Worm (Caenorhabditis elegans) whole organism, L3 larva: ENCODE results near the gene msp-142.
A peak's percentile ranks its signal among the peaks of the same experiment; 100 is the strongest.

Experiments
- ZK546.5 ChIP-seq: sonication (generic microtip); optimal IDR thresholded peaks from 2 replicates; lab custom pipeline; 2017; ENCODE audit warnings: missing biosample characterization, missing genetic modification characterization
- aly-2 ChIP-seq: fragments of 150-350 bp; optimal IDR thresholded peaks from 2 replicates; lab custom pipeline; 2014; ENCODE audit warnings: missing biosample characterization, missing genetic modification characterization
- ama-1 ChIP-seq: fragments of 150-350 bp; optimal IDR thresholded peaks from 2 replicates; lab custom pipeline; 2018
- ceh-16 ChIP-seq: sonication (generic microtip); optimal IDR thresholded peaks from 2 replicates; lab custom pipeline; 2017; ENCODE audit warnings: missing biosample characterization, missing genetic modification characterization
- ceh-28 ChIP-seq: fragments of 150-350 bp; optimal IDR thresholded peaks from 2 replicates; lab custom pipeline; 2014; ENCODE audit warnings: missing biosample characterization, missing genetic modification reagents, missing genetic modification characterization
- ceh-82 ChIP-seq: fragments of 150-350 bp; optimal IDR thresholded peaks from 2 replicates; lab custom pipeline; 2014; ENCODE audit warnings: missing biosample characterization, missing genetic modification characterization
- ceh-9 ChIP-seq: sonication (generic microtip); optimal IDR thresholded peaks from 2 replicates; lab custom pipeline; 2018; ENCODE audit warnings: missing biosample characterization, missing genetic modification characterization
- daf-12 ChIP-seq: fragments of 150-350 bp; optimal IDR thresholded peaks from 2 replicates; lab custom pipeline; 2014; ENCODE audit warnings: missing biosample characterization, missing genetic modification reagents, missing genetic modification characterization
- egl-5 ChIP-seq: fragments of 150-350 bp; optimal IDR thresholded peaks from 2 replicates; lab custom pipeline; 2017; ENCODE audit warnings: missing biosample characterization, missing genetic modification reagents, missing genetic modification characterization, inconsistent platforms
- elt-1 ChIP-seq: fragments of 150-350 bp; optimal IDR thresholded peaks from 2 replicates; lab custom pipeline; 2014; ENCODE audit warnings: missing biosample characterization, missing genetic modification characterization
- elt-2 ChIP-seq: sonication (generic microtip); optimal IDR thresholded peaks from 2 replicates; lab custom pipeline; 2016; ENCODE audit warnings: missing genetic modification reagents, mild to moderate bottlenecking, missing genetic modification characterization, missing compliant biosample characterization
- elt-3 ChIP-seq, 3 experiments: fragments of 150-350 bp in 1 of 3; sonication (generic microtip) in 2 of 3; optimal IDR thresholded peaks; 2 replicates in 2 of 3; 4 replicates in 1 of 3; lab custom pipeline; 2014 to 2017; ENCODE audit warnings: missing biosample characterization in 3 of 3, missing genetic modification characterization in 3 of 3
- eor-1 ChIP-seq, 2 experiments: fragments of 150-350 bp; optimal IDR thresholded peaks; 2 replicates each; lab custom pipeline; 2014 to 2018; ENCODE audit warnings: missing biosample characterization in 2 of 2, missing genetic modification characterization in 2 of 2
- fkh-10 ChIP-seq: sonication (generic microtip); optimal IDR thresholded peaks from 2 replicates; lab custom pipeline; 2017; ENCODE audit warnings: missing biosample characterization, missing genetic modification reagents, missing genetic modification characterization
- fkh-2 ChIP-seq: fragments of 150-350 bp; optimal IDR thresholded peaks from 2 replicates; lab custom pipeline; 2014; ENCODE audit warnings: missing biosample characterization, missing genetic modification reagents, missing genetic modification characterization
- hmg-11 ChIP-seq: sonication (generic microtip); optimal IDR thresholded peaks from 2 replicates; lab custom pipeline; 2016; ENCODE audit warnings: missing genetic modification characterization, missing compliant biosample characterization
- jun-1 ChIP-seq: fragments of 150-350 bp; optimal IDR thresholded peaks from 2 replicates; lab custom pipeline; 2014; ENCODE audit warnings: missing biosample characterization, missing genetic modification reagents, missing genetic modification characterization
- lin-15B ChIP-seq: fragments of 150-350 bp; optimal IDR thresholded peaks from 2 replicates; lab custom pipeline; 2014; ENCODE audit warnings: missing biosample characterization, missing genetic modification characterization
- lin-39 ChIP-seq: fragments of 150-350 bp; optimal IDR thresholded peaks from 2 replicates; lab custom pipeline; 2018; ENCODE audit warnings: missing biosample characterization, missing genetic modification reagents, missing genetic modification characterization
- lsy-12 ChIP-seq: sonication (generic microtip); optimal IDR thresholded peaks from 2 replicates; lab custom pipeline; 2016; ENCODE audit warnings: mild to moderate bottlenecking, missing genetic modification characterization, missing compliant biosample characterization
- mdl-1 ChIP-seq: fragments of 150-350 bp; optimal IDR thresholded peaks from 2 replicates; lab custom pipeline; 2014; ENCODE audit warnings: missing biosample characterization, missing genetic modification characterization
- mml-1 ChIP-seq: fragments of 150-350 bp; sonication (generic microtip); optimal IDR thresholded peaks from 3 replicates; lab custom pipeline; 2014; ENCODE audit warnings: missing biosample characterization, missing genetic modification characterization
- nfya-1 ChIP-seq: sonication (generic microtip); optimal IDR thresholded peaks from 2 replicates; lab custom pipeline; 2017; ENCODE audit warnings: missing genetic modification characterization, mild to moderate bottlenecking, missing compliant biosample characterization, antibody characterized with exemption, moderate library complexity; ENCODE audit not compliant: insufficient read depth
- nhr-11 ChIP-seq: fragments of 150-350 bp; optimal IDR thresholded peaks from 2 replicates; lab custom pipeline; 2014; ENCODE audit warnings: missing biosample characterization, missing genetic modification characterization
- nhr-25 ChIP-seq: sonication (generic microtip); optimal IDR thresholded peaks from 2 replicates; lab custom pipeline; 2017; ENCODE audit warnings: missing biosample characterization, missing genetic modification characterization
- nhr-28 ChIP-seq: fragments of 150-350 bp; optimal IDR thresholded peaks from 2 replicates; lab custom pipeline; 2014; ENCODE audit warnings: missing biosample characterization, missing genetic modification characterization
- nhr-43 ChIP-seq: sonication (generic microtip); optimal IDR thresholded peaks from 2 replicates; lab custom pipeline; 2016; ENCODE audit warnings: mild to moderate bottlenecking, missing genetic modification characterization, missing compliant biosample characterization; ENCODE audit not compliant: poor library complexity, severe bottlenecking
- nhr-76 ChIP-seq: fragments of 150-350 bp; sonication (generic microtip); optimal IDR thresholded peaks from 5 replicates; lab custom pipeline; 2014; ENCODE audit warnings: missing biosample characterization, missing genetic modification characterization
- nhr-77 ChIP-seq: fragments of 150-350 bp; optimal IDR thresholded peaks from 2 replicates; lab custom pipeline; 2014; ENCODE audit warnings: missing biosample characterization, missing genetic modification characterization
- skn-1 ChIP-seq: fragments of 150-350 bp; optimal IDR thresholded peaks from 2 replicates; lab custom pipeline; 2014; ENCODE audit warnings: missing biosample characterization, missing genetic modification characterization
- tbx-2 ChIP-seq: sonication (generic microtip); optimal IDR thresholded peaks from 2 replicates; lab custom pipeline; 2016; ENCODE audit warnings: mild to moderate bottlenecking, missing genetic modification characterization, missing compliant biosample characterization
- unc-62 ChIP-seq: fragments of 150-350 bp; sonication (generic microtip); optimal IDR thresholded peaks from 4 replicates; lab custom pipeline; 2014; ENCODE audit warnings: missing biosample characterization, missing genetic modification reagents, missing genetic modification characterization
- zag-1 ChIP-seq: fragments of 150-350 bp; optimal IDR thresholded peaks from 2 replicates; lab custom pipeline; 2014; ENCODE audit warnings: missing biosample characterization, missing genetic modification characterization
- ztf-11 ChIP-seq: fragments of 150-350 bp; optimal IDR thresholded peaks from 2 replicates; lab custom pipeline; 2014; ENCODE audit warnings: missing biosample characterization, missing genetic modification characterization
- ztf-4 ChIP-seq: fragments of 150-350 bp; optimal IDR thresholded peaks from 2 replicates; lab custom pipeline; 2014; ENCODE audit warnings: missing biosample characterization, missing genetic modification characterization

The msp-142 gene

DNA sequence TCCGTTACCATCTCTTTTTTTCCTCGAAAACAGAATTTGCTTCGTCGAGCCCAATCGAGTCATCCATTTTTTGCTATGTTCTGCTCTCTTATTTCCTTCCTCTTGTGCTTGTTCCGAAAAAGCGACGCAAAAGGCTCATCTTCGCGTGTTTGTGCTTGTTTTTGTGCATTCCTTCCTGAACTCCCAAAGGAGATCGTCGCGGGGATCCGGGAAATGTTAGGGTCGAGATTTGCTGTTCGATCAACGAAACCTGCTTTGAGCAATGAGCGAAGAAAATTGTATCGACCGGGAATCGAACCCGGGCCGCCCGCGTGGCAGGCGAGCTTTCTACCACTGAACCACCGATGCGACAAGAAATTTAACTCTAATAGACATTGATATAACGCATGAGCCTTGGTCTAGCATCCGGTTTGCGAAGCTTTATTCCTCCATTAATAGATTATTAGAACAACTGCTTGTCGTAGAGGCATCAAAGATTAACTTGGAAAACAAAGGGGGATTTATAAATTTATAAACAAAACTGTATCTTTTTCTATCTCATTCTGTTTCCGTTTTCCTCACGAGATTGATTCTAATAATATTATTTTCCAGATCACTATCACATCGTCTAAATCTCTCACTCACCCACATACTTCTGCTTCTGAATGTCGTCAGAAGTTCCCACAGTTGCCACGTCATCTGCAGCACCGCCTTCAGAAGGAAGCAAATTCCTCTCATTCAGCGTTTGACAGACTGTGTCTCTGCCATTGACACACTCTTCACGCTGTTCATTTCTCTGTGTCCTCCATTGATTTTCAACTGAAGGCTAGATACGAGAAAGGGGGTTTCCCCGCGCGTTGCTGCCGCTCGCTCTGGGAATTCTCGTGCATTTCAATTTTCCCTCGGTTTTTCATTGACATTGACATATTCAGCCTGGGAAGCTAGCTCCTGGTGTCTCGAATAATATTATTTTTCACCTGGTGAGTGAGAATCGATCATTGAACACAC is 15.5 kb upstream of the msp-142 start, which contains the start of gene K05F1.6 (continued):
- TF ChIP-seq nhr-76, result no peak
- no peak for TF ChIP-seq ama-1 (lab: Kevin White, UChicago)
- TF ChIP-seq, all 47 proteins: peak for 14

DNA sequence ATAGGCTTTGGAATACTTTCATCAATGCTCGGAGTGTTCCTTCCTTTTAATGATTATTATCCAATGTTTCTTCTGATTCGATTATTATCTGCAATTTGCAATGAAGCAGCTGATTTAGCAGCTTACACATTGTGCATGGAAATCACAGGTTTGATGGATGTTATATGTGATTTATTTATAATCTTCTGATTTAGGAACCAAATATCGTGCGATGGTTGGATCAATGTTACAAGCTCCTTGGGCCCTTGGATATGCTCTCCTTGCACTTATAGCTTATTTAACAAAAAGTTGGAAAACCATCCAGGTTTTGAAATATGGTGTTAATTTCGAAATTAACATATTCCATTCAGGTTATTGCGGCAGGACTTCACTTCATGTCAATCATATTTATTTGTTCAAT is 12.2 kb upstream of the msp-142 start:
- no peak for TF ChIP-seq ztf-11
- no peak for TF ChIP-seq mml-1
- no peak for TF ChIP-seq skn-1
- no peak for TF ChIP-seq nhr-25
- no peak for TF ChIP-seq lsy-12
- no peak for TF ChIP-seq nhr-28 (tag; lab: Kevin White, UChicago)
- TF ChIP-seq nfya-1 (tag; lab: Kevin White, UChicago), result no peak
- no peak for TF ChIP-seq ama-1 (lab: Kevin White, UChicago)
- no peak for TF ChIP-seq egl-5
- no peak for TF ChIP-seq ztf-4 (tag; lab: Kevin White, UChicago)
- no peak for TF ChIP-seq nhr-43
- TF ChIP-seq zag-1, result no peak
- TF ChIP-seq unc-62, result no peak

DNA sequence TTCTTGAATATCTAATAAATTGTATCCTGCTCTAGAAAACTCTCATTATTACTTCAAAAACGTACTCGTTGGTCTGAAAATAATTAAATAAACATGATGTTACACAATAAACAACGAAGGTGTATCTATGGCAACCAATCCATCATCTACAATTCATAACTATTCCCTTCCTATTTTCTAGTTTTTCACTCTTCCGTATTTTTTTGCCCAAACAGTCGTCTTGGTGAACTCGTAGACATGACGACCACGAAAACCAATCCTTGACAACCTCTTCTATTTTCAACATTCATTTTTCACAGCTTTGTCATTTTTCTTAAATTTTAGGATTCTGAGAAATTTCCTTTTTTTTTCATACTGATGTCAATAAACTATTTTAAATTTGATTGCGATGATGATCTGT is 8.9 kb upstream of the msp-142 start, which contains the start of gene K05F1.13:
K05F1.13 (plus strand) TSS at position 301 of the 400 bp plus-strand sequence.
- TF ChIP-seq eor-1 (tag; optimal IDR thresholded peaks at IDR 0.05; lab: Kevin White, UChicago), result no peak
- TF ChIP-seq nhr-77 (tag; lab: Kevin White, UChicago), result no peak
- no peak for TF ChIP-seq ceh-9 (tag; lab: Kevin White, UChicago)
- no peak for TF ChIP-seq ceh-28 (tag; lab: Kevin White, UChicago)
- no peak for TF ChIP-seq tbx-2 (tag; lab: Kevin White, UChicago)
- TF ChIP-seq ZK546.5 (tag; lab: Kevin White, UChicago), result no peak
- TF ChIP-seq elt-2 (tag; lab: Kevin White, UChicago), result no peak
- no peak for TF ChIP-seq zag-1
- TF ChIP-seq ztf-4 (tag; lab: Kevin White, UChicago), result no peak
- no peak for TF ChIP-seq jun-1 (tag; lab: Kevin White, UChicago)
- TF ChIP-seq daf-12 (tag; lab: Kevin White, UChicago), result no peak
- no peak for TF ChIP-seq lsy-12
- no peak for TF ChIP-seq elt-1
- TF ChIP-seq fkh-10 (GFP tag; lab: Kevin White, UChicago), result no peak
- no peak for TF ChIP-seq nhr-11 (tag; lab: Kevin White, UChicago)

DNA sequence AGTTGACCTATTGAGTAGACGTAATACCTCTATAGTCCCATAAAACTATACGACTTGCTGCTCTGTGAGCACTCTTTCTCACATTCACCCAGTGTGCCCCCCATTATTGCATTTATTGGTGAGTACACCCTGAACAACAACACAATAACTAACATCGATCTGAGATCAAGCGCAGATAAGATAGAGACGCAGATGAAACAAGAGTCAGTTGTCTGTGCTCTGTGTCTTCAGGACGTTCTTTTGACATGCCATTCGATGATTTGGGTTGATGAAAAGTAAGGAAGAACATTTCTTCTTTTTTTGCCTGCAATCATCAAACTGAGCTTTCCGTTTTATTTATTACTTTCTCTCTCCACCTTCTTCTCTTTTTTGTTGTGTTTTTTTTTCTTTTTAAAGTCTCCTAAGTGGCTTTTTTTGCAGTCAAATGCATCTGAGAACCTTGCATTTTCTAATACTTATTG is 7.4 kb upstream of the msp-142 start, which contains the start of gene lect-2:
lect-2 (plus strand) TSS at position 411 of the 461 bp plus-strand sequence.
- TF ChIP-seq lin-39, result peak; percentile 20
- TF ChIP-seq nhr-25, result no peak
- no peak for TF ChIP-seq skn-1
- no peak for TF ChIP-seq mdl-1
- no peak for TF ChIP-seq fkh-10 (GFP tag; lab: Kevin White, UChicago)
- TF ChIP-seq nhr-77 (tag; lab: Kevin White, UChicago), result no peak
- no peak for TF ChIP-seq elt-3 (tag; optimal IDR thresholded peaks at IDR 0.05; lab: Kevin White, UChicago)
- no peak for TF ChIP-seq ama-1 (lab: Kevin White, UChicago)
- no peak for TF ChIP-seq nhr-43
- peak; percentile 39 for TF ChIP-seq elt-1
- TF ChIP-seq lin-15B, result no peak
- TF ChIP-seq nhr-76, result no peak
- TF ChIP-seq unc-62, result no peak
- no peak for TF ChIP-seq daf-12 (tag; lab: Kevin White, UChicago)
- peak; percentile 70 for TF ChIP-seq egl-5
- TF ChIP-seq hmg-11 (tag; lab: Kevin White, UChicago), result no peak

DNA sequence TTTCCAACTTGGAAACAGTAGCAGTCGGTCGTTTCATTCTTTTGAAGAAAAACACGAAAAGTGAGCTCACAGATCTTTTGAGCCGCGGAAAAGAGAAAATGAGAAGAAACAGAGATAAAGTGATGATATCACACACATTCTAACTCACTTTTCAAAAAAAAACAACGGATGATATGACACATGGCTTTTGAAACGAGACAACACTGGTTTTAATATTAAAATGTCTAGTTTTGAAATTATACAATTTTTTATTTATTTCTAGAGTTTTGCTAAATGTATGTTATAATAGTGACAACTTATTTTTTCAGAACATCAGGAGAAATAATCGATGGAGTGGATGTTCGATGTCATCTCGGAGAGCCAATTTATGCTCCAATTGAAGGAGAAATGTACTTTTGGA is 5.2 kb upstream of the msp-142 start, which contains the start of gene K05F1.14:
K05F1.14 (minus strand) TSS at position 101 of the 400 bp plus-strand sequence.
- TF ChIP-seq aly-2, result no peak
- TF ChIP-seq ceh-16 (tag; lab: Kevin White, UChicago), result no peak
- no peak for TF ChIP-seq ceh-82 (tag; lab: Kevin White, UChicago)
- TF ChIP-seq elt-2 (tag; lab: Kevin White, UChicago), result no peak
- TF ChIP-seq ZK546.5 (tag; lab: Kevin White, UChicago), result no peak
- no peak for TF ChIP-seq lin-15B
- no peak for TF ChIP-seq egl-5
- TF ChIP-seq fkh-2 (tag; lab: Kevin White, UChicago), result no peak
- no peak for TF ChIP-seq tbx-2 (tag; lab: Kevin White, UChicago)
- TF ChIP-seq lin-39, result no peak
- no peak for TF ChIP-seq nhr-76
